Worm (Caenorhabditis elegans): Measurements from ENCODE around the gene C04G6.2.
A peak's percentile ranks its signal among the peaks of the same experiment; 100 is the strongest.

Gene C04G6.2

DNA sequence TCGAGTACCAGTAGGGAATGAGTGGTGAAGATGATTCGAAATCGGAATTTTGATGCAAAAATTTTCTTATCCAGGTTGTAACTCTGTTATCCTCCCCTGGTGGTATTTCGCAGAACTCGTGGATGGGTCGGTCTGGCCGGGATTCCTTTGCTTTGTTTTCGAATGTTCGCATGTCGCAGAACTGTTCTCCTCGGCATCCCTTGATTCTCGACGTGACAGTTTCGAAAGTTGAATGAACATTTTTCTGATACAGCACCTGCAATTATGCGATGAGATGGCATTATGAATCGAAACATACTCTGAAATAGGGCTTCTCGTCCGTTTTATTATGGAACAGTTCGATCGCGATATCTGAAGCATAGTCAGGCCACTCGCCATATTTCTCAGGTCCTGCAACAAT lies 36.8 kb upstream of the C04G6.2 start:
- TF ChIP-seq ceh-43 (GFP tag; optimal IDR thresholded peaks at IDR 0.05) (no peak), nhr-76 (tag; optimal IDR thresholded peaks at IDR 0.05) (no peak), unc-120 (tag; optimal IDR thresholded peaks at IDR 0.05; ENCODE audit: poor library complexity, severe bottlenecking) (no peak), blmp-1 (tag; optimal IDR thresholded peaks at IDR 0.05) (no peak), ceh-83 (GFP tag; optimal IDR thresholded peaks at IDR 0.05) (no peak), lsy-2 (tag; optimal IDR thresholded peaks at IDR 0.05) (no peak), lin-32 (GFP tag; optimal IDR thresholded peaks at IDR 0.05) (no peak), elt-1 (tag; optimal IDR thresholded peaks at IDR 0.05; ENCODE audit: borderline replicate concordance, insufficient read depth) (no peak), hlh-1 (tag; optimal IDR thresholded peaks at IDR 0.05) (no peak)

DNA sequence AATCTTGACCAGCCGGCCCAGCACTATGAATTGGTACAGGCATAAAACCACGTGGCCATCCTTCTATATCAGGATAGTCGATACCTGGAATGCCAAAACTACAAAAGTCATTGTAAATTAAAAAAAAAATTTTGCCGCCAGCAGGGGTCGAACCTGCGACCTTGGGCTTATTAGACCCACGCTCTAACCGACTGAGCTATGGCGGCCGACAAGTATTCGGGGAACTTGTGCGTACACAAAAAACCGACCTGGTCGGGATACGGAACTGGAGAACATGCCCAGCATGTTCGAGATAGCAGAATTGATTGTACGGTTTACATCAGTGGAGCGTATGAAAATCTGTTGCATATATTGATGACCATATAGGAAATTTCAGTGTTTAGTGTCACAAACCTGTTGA lies 35.7 kb upstream of the C04G6.2 start:
- TF ChIP-seq lsy-2 (tag; optimal IDR thresholded peaks at IDR 0.05) (no peak), tbx-8 (GFP tag; optimal IDR thresholded peaks at IDR 0.05) (peak; percentile 35), mls-2 (tag; optimal IDR thresholded peaks at IDR 0.05) (peak; percentile 47), pha-4 (tag; optimal IDR thresholded peaks at IDR 0.05) (no peak), ham-2 (GFP tag; optimal IDR thresholded peaks at IDR 0.05) (peak; percentile 17), sptf-1 (tag; optimal IDR thresholded peaks at IDR 0.05) (peak; percentile 60), ceh-83 (GFP tag; optimal IDR thresholded peaks at IDR 0.05) (peak; percentile 73), bed-3 (GFP tag; optimal IDR thresholded peaks at IDR 0.05) (peak; percentile 1), nhr-76 (tag; optimal IDR thresholded peaks at IDR 0.05) (no peak), sem-2 (GFP tag; optimal IDR thresholded peaks at IDR 0.05) (peak; percentile 41), drap-1 (GFP tag; optimal IDR thresholded peaks at IDR 0.05) (peak; percentile 44), M03D4.4 (tag; optimal IDR thresholded peaks at IDR 0.05) (peak; percentile 55)

DNA sequence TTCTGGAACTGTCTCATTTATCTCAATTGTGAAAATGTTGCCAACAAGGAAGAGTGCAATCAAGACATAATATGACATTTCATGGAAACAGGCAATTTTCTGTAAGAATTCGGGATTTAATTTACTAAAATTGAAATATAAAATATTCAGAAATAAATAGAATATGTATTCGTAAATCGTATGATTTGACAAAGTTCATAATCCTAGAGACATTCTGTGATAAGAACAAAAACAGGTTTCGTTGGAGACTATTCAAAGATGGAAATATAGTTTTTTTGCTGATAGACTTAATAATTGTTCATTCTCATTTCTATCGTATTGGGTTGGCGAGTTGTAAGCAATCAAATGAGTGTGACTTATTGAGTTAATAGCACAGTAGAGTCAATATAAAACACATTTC lies 35.0 kb upstream of the C04G6.2 start, which contains the start of gene C27A2.12:
TSS of gene C27A2.12 (minus strand) at position 101 of the 400 bp plus-strand sequence.
- TF ChIP-seq hlh-1 (tag; optimal IDR thresholded peaks at IDR 0.05) = no peak
- no peak for TF ChIP-seq nhr-76 (tag; optimal IDR thresholded peaks at IDR 0.05)
- TF ChIP-seq unc-120 (tag; optimal IDR thresholded peaks at IDR 0.05; ENCODE audit: poor library complexity, severe bottlenecking) = no peak
- TF ChIP-seq ceh-83 (GFP tag; optimal IDR thresholded peaks at IDR 0.05) = no peak
- no peak for TF ChIP-seq blmp-1 (tag; optimal IDR thresholded peaks at IDR 0.05)

DNA sequence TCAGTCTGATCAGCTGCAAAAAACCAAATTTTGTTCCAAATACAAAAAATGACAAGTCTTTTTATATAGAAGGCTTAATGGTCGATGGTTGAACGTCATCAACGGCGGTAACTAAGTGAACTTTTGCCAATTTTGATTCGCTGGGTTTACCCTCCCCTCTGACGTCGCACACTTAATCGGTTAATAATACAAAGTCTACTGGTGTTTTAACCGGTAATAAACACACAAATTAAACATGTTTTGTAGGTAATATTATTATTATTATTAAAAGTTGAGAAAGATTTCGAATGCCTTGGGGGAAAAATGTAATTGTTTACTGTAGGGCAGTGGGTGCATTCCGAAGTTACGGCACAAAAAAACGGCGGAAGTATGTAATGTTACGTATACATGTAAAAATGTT lies 32.3 kb upstream of the C04G6.2 start, which contains the start of gene pho-12:
TSS of gene pho-12 (minus strand) at position 101 of the 400 bp plus-strand sequence.
- TF ChIP-seq ceh-43 (GFP tag; optimal IDR thresholded peaks at IDR 0.05) = no peak
- no peak for TF ChIP-seq nhr-12 (tag; optimal IDR thresholded peaks at IDR 0.05)
- TF ChIP-seq mep-1 (tag; optimal IDR thresholded peaks at IDR 0.05) = no peak
- TF ChIP-seq ztf-11 (tag; optimal IDR thresholded peaks at IDR 0.05) = no peak
- no peak for TF ChIP-seq zip-8 (tag; optimal IDR thresholded peaks at IDR 0.05)
- TF ChIP-seq mls-2 (tag; optimal IDR thresholded peaks at IDR 0.05) = no peak
- no peak for TF ChIP-seq elt-3 (tag; optimal IDR thresholded peaks at IDR 0.05)
- no peak for TF ChIP-seq hlh-1 (tag; optimal IDR thresholded peaks at IDR 0.05)
- TF ChIP-seq M03D4.4 (tag; optimal IDR thresholded peaks at IDR 0.05) = no peak

DNA sequence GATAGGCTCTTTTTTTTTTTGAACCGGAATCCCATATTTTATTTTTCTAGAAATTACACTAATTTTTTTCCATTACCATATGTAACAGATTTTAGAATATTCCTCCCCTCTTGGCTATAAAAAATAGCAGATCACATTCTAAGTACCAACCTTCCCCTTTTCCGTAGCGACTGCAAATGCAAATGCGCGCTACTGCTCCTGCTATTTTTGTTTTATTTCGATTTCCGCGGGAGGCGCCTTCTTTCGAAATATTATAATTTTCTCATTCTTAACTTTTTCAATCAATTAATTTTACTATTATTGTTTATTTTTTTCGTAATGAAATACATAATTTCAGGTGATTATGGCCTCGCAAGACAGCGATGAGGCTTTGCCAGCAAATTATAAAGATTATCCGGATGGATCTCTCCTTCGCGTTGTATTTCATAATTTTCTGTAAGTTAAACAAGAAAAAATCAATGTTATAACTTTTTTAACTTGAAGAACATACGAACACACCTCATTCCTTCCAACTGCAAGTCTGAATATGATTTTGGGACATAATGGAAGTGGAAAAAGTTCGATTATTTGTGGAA lies 31.1 kb upstream of the C04G6.2 start, which contains the start of gene smc-5:
TSS of gene smc-5 (plus strand) at position 332 of the 575 bp plus-strand sequence.
- TF ChIP-seq hlh-1 (tag; optimal IDR thresholded peaks at IDR 0.05) (peak; percentile 57), ces-1 (GFP tag; optimal IDR thresholded peaks at IDR 0.05) (peak; percentile 56), ceh-39 (tag; optimal IDR thresholded peaks at IDR 0.05) (peak; percentile 42), unc-62 (GFP tag; optimal IDR thresholded peaks at IDR 0.05) (no peak), nhr-237 (tag; optimal IDR thresholded peaks at IDR 0.05) (peak; percentile 56), sem-2 (GFP tag; optimal IDR thresholded peaks at IDR 0.05) (no peak), zip-8 (tag; optimal IDR thresholded peaks at IDR 0.05) (no peak), nhr-28 (tag; optimal IDR thresholded peaks at IDR 0.05) (no peak), blmp-1 (tag; optimal IDR thresholded peaks at IDR 0.05) (no peak), elt-3 (tag; optimal IDR thresholded peaks at IDR 0.05) (no peak), mls-2 (tag; optimal IDR thresholded peaks at IDR 0.05) (no peak), unc-120 (tag; optimal IDR thresholded peaks at IDR 0.05; ENCODE audit: poor library complexity, severe bottlenecking) (peak; percentile 26), nhr-76 (tag; optimal IDR thresholded peaks at IDR 0.05) (no peak), lsy-2 (tag; optimal IDR thresholded peaks at IDR 0.05) (peak; percentile 85), pha-4 (tag; optimal IDR thresholded peaks at IDR 0.05) (peak; percentile 8), nhr-2 (tag; optimal IDR thresholded peaks at IDR 0.05) (no peak), snpc-4 (tag; optimal IDR thresholded peaks at IDR 0.05) (no peak), mep-1 (tag; optimal IDR thresholded peaks at IDR 0.05) (peak; percentile 86)
